Worm (Caenorhabditis elegans) whole organism, young adult: Measurements from ENCODE around the gene nlp-52.
A peak's percentile ranks its signal among the peaks of the same experiment; 100 is the strongest.

Experiments
- B0336.3 ChIP-seq: fragments of 200-800 bp; sonication (Bioruptor generic); IDR thresholded peaks from 2 replicates; pipeline ENCODE4 v1.3.6; 2022; ENCODE audit warnings: missing genetic modification characterization, missing compliant biosample characterization
- F10E7.11 ChIP-seq: sonication (generic microtip); optimal IDR thresholded peaks from 2 replicates; lab custom pipeline; 2017; ENCODE audit warnings: mild to moderate bottlenecking, missing genetic modification characterization, moderate library complexity, missing compliant biosample characterization
- F55B11.4 ChIP-seq: sonication (generic microtip); optimal IDR thresholded peaks from 2 replicates; lab custom pipeline; 2016; ENCODE audit warnings: missing compliant biosample characterization, missing genetic modification characterization, borderline replicate concordance; ENCODE audit not compliant: insufficient read depth
- F57A8.1 ChIP-seq: fragments of 200-800 bp; sonication (Bioruptor generic); optimal IDR thresholded peaks from 2 replicates; lab custom pipeline; 2018; ENCODE audit warnings: mild to moderate bottlenecking, missing genetic modification characterization, moderate library complexity, missing compliant biosample characterization
- K12H6.12 ChIP-seq: fragments of 200-800 bp; sonication (Bioruptor generic); optimal IDR thresholded peaks from 2 replicates; lab custom pipeline; 2018; ENCODE audit warnings: mild to moderate bottlenecking, missing genetic modification characterization, missing compliant biosample characterization
- T07F8.4 ChIP-seq: sonication (generic microtip); optimal IDR thresholded peaks from 2 replicates; lab custom pipeline; 2016; ENCODE audit warnings: mild to moderate bottlenecking, missing genetic modification characterization, moderate library complexity, missing compliant biosample characterization
- T26A5.8 ChIP-seq: sonication (generic microtip); optimal IDR thresholded peaks from 2 replicates; lab custom pipeline; 2016; ENCODE audit warnings: missing genetic modification characterization, missing compliant biosample characterization
- Y53F4B.3 ChIP-seq: fragments of 200-800 bp; sonication (Bioruptor generic); IDR thresholded peaks from 2 replicates; pipeline ENCODE4 v1.3.6; 2022; ENCODE audit warnings: missing genetic modification reagents, missing genetic modification characterization, missing compliant biosample characterization
- Y53G8AR.9 ChIP-seq: fragments of 200-800 bp; sonication (Bioruptor generic); conservative IDR thresholded peaks from 2 replicates; pipeline ENCODE4 v1.3.6; 2022; ENCODE audit warnings: missing genetic modification reagents, missing genetic modification characterization, missing compliant biosample characterization
- athp-1 ChIP-seq: sonication (generic microtip); optimal IDR thresholded peaks from 2 replicates; lab custom pipeline; 2017; ENCODE audit warnings: mild to moderate bottlenecking, missing genetic modification characterization, missing compliant biosample characterization
- attf-5 ChIP-seq: fragments of 200-800 bp; sonication (Bioruptor generic); optimal IDR thresholded peaks from 2 replicates; lab custom pipeline; 2018; ENCODE audit warnings: mild to moderate bottlenecking, missing genetic modification characterization, missing compliant biosample characterization
- bed-2 ChIP-seq: fragments of 200-800 bp; sonication (Bioruptor generic); IDR thresholded peaks from 2 replicates; pipeline ENCODE4 v1.3.6; 2022; ENCODE audit warnings: missing genetic modification reagents, missing genetic modification characterization, missing compliant biosample characterization
- ccch-3 ChIP-seq: fragments of 200-800 bp; sonication (Bioruptor generic); optimal IDR thresholded peaks from 2 replicates; lab custom pipeline; 2018; ENCODE audit warnings: mild to moderate bottlenecking, missing genetic modification characterization, missing compliant biosample characterization
- ceh-27 ChIP-seq: fragments of 200-800 bp; sonication (Bioruptor generic); optimal IDR thresholded peaks from 2 replicates; lab custom pipeline; 2018; ENCODE audit warnings: mild to moderate bottlenecking, missing genetic modification characterization, moderate library complexity, missing compliant biosample characterization
- ceh-40 ChIP-seq: fragments of 200-800 bp; sonication (Bioruptor generic); IDR thresholded peaks from 2 replicates; pipeline ENCODE4 v1.3.6; 2022; ENCODE audit warnings: missing genetic modification characterization, missing compliant biosample characterization
- ceh-79 ChIP-seq: sonication (generic microtip); optimal IDR thresholded peaks from 2 replicates; lab custom pipeline; 2017; ENCODE audit warnings: mild to moderate bottlenecking, missing genetic modification characterization, missing compliant biosample characterization
- ceh-91 ChIP-seq: fragments of 200-800 bp; sonication (Bioruptor generic); IDR thresholded peaks from 2 replicates; pipeline ENCODE4 v1.3.6; 2022; ENCODE audit warnings: missing genetic modification reagents, missing genetic modification characterization, missing compliant biosample characterization
- dpff-1 ChIP-seq: sonication (generic microtip); optimal IDR thresholded peaks from 2 replicates; lab custom pipeline; 2017; ENCODE audit warnings: mild to moderate bottlenecking, missing genetic modification characterization, missing compliant biosample characterization
- dpl-1 ChIP-seq: fragments of 150-350 bp; optimal IDR thresholded peaks from 2 replicates; lab custom pipeline; 2014; ENCODE audit warnings: missing biosample characterization, missing genetic modification reagents, missing genetic modification characterization
- egl-44 ChIP-seq: fragments of 200-800 bp; sonication (Bioruptor generic); IDR thresholded peaks from 2 replicates; pipeline ENCODE4 v1.3.6; 2022; ENCODE audit warnings: missing genetic modification reagents, missing genetic modification characterization, missing compliant biosample characterization
- gei-17 ChIP-seq: fragments of 200-800 bp; sonication (Bioruptor generic); optimal IDR thresholded peaks from 2 replicates; lab custom pipeline; 2018; ENCODE audit warnings: mild to moderate bottlenecking, missing genetic modification characterization, missing compliant biosample characterization
- him-1 ChIP-seq: sonication (generic microtip); optimal IDR thresholded peaks from 2 replicates; lab custom pipeline; 2016; ENCODE audit warnings: missing genotype, missing genetic modification reagents, missing genetic modification characterization, missing compliant biosample characterization
- hlh-26 ChIP-seq: fragments of 200-800 bp; sonication (Bioruptor generic); conservative IDR thresholded peaks from 2 replicates; pipeline ENCODE4 v1.3.6; 2022; ENCODE audit warnings: missing genetic modification reagents, missing genetic modification characterization, missing compliant biosample characterization
- hrde-1 ChIP-seq: sonication (generic microtip); optimal IDR thresholded peaks from 2 replicates; lab custom pipeline; 2016; ENCODE audit warnings: missing genetic modification characterization, mild to moderate bottlenecking, missing compliant biosample characterization, moderate library complexity, missing genotype, missing genetic modification reagents, borderline replicate concordance
- lag-1 ChIP-seq: fragments of 200-800 bp; sonication (Bioruptor generic); IDR thresholded peaks from 2 replicates; pipeline ENCODE4 v1.3.6; 2022; ENCODE audit warnings: missing genetic modification reagents, missing genetic modification characterization, missing compliant biosample characterization
- lin-26 ChIP-seq: fragments of 200-800 bp; sonication (Bioruptor generic); IDR thresholded peaks from 2 replicates; pipeline ENCODE4 v1.3.6; 2022; ENCODE audit warnings: missing genetic modification reagents, missing genetic modification characterization, missing compliant biosample characterization
- lin-54 ChIP-seq: fragments of 200-800 bp; sonication (Bioruptor generic); optimal IDR thresholded peaks from 2 replicates; lab custom pipeline; 2018; ENCODE audit warnings: mild to moderate bottlenecking, missing genetic modification characterization, missing compliant biosample characterization
- lsy-27 ChIP-seq: sonication (generic microtip); optimal IDR thresholded peaks from 2 replicates; lab custom pipeline; 2017; ENCODE audit warnings: missing genetic modification characterization, mild to moderate bottlenecking, missing compliant biosample characterization, antibody characterized with exemption, missing genotype, borderline replicate concordance; ENCODE audit not compliant: insufficient read depth
- mcd-1 ChIP-seq: fragments of 200-800 bp; sonication (Bioruptor generic); IDR thresholded peaks from 2 replicates; pipeline ENCODE4 v1.3.6; 2022; ENCODE audit warnings: missing genetic modification reagents, missing genetic modification characterization, missing compliant biosample characterization
- mes-4 ChIP-seq: sonication (generic microtip); optimal IDR thresholded peaks from 2 replicates; lab custom pipeline; 2016; ENCODE audit warnings: missing genotype, missing genetic modification characterization, missing compliant biosample characterization
- nfyb-1 ChIP-seq: fragments of 200-800 bp; sonication (Bioruptor generic); IDR thresholded peaks from 2 replicates; pipeline ENCODE4 v1.3.6; 2022; ENCODE audit warnings: missing genetic modification reagents, missing genetic modification characterization, missing compliant biosample characterization
- nhr-27 ChIP-seq: fragments of 200-800 bp; sonication (Bioruptor generic); optimal IDR thresholded peaks from 2 replicates; lab custom pipeline; 2018; ENCODE audit warnings: mild to moderate bottlenecking, missing genetic modification characterization, moderate library complexity, missing compliant biosample characterization
- nhr-80 ChIP-seq: sonication (generic microtip); optimal IDR thresholded peaks from 2 replicates; lab custom pipeline; 2016; ENCODE audit warnings: missing genetic modification characterization, missing compliant biosample characterization
- pbrm-1 ChIP-seq: fragments of 200-800 bp; sonication (Bioruptor generic); IDR thresholded peaks from 2 replicates; pipeline ENCODE4 v1.3.6; 2022; ENCODE audit warnings: missing genetic modification reagents, missing genetic modification characterization, missing compliant biosample characterization
- pha-4 ChIP-seq: fragments of 150-350 bp; sonication (generic microtip); optimal IDR thresholded peaks from 2 replicates; lab custom pipeline; 2014; ENCODE audit warnings: missing biosample characterization, missing genetic modification reagents, missing genetic modification characterization
- repo-1 ChIP-seq: sonication (generic microtip); optimal IDR thresholded peaks from 2 replicates; lab custom pipeline; 2017; ENCODE audit warnings: mild to moderate bottlenecking, missing genetic modification characterization, missing compliant biosample characterization
- sdz-38 ChIP-seq: sonication (generic microtip); optimal IDR thresholded peaks from 2 replicates; lab custom pipeline; 2016; ENCODE audit warnings: missing genotype, missing genetic modification characterization, missing compliant biosample characterization
- snpc-1.1 ChIP-seq: sonication (generic microtip); optimal IDR thresholded peaks from 2 replicates; lab custom pipeline; 2017; ENCODE audit warnings: missing genetic modification characterization, mild to moderate bottlenecking, missing compliant biosample characterization, antibody characterized with exemption, moderate library complexity, missing genotype, missing genetic modification reagents; ENCODE audit not compliant: insufficient read depth
- snpc-1.3 ChIP-seq: sonication (generic microtip); optimal IDR thresholded peaks from 2 replicates; lab custom pipeline; 2017; ENCODE audit warnings: missing genetic modification characterization, mild to moderate bottlenecking, missing compliant biosample characterization, antibody characterized with exemption, moderate library complexity, missing genotype, missing genetic modification reagents; ENCODE audit not compliant: insufficient read depth
- snpc-3.4 ChIP-seq: sonication (generic microtip); optimal IDR thresholded peaks from 2 replicates; lab custom pipeline; 2017; ENCODE audit warnings: missing genetic modification characterization, mild to moderate bottlenecking, missing compliant biosample characterization, antibody characterized with exemption, moderate library complexity, missing genotype, missing genetic modification reagents
- snpc-4 ChIP-seq, 5 experiments: fragments of 150-350 bp in 1 of 5; sonication (generic microtip) in 4 of 5; optimal IDR thresholded peaks; 2 replicates each; lab custom pipeline; 2014 to 2018; ENCODE audit warnings: missing genetic modification characterization in 5 of 5, missing biosample characterization in 3 of 5, antibody characterized with exemption in 2 of 5, mild to moderate bottlenecking in 2 of 5, missing compliant biosample characterization in 2 of 5, missing genotype in 2 of 5, moderate library complexity in 2 of 5, missing genetic modification reagents in 1 of 5
- tlf-1 ChIP-seq: fragments of 200-800 bp; sonication (Bioruptor generic); optimal IDR thresholded peaks from 2 replicates; lab custom pipeline; 2018; ENCODE audit warnings: mild to moderate bottlenecking, missing genetic modification characterization, missing compliant biosample characterization
- xnd-1 ChIP-seq: sonication (generic microtip); optimal IDR thresholded peaks from 2 replicates; lab custom pipeline; 2016; ENCODE audit warnings: missing genotype, missing genetic modification reagents, missing genetic modification characterization, missing compliant biosample characterization
- ztf-26 ChIP-seq: sonication (generic microtip); optimal IDR thresholded peaks from 2 replicates; lab custom pipeline; 2017; ENCODE audit warnings: missing genetic modification characterization, missing compliant biosample characterization

The nlp-52 gene

ce11 chrIII:793595-793994 lies 32.0 kb downstream of the nlp-52 start, which contains the start of gene snt-2 (continued):
- no peak for TF ChIP-seq nhr-27 (tag; lab: Kevin White, UChicago)
- no peak for TF ChIP-seq F10E7.11 (tag; lab: Kevin White, UChicago)
- TF ChIP-seq snpc-1.1, result no peak
- no peak for TF ChIP-seq hlh-26 (GFP tag; lab: Robert Waterston, UW)
- no peak for TF ChIP-seq T26A5.8 (tag; lab: Kevin White, UChicago)
- TF ChIP-seq dpff-1, result no peak
- TF ChIP-seq dpl-1 (GFP tag; lab: Kevin White, UChicago), result peak; percentile 20
- no peak for TF ChIP-seq ceh-40 (GFP tag; lab: Robert Waterston, UW)
- TF ChIP-seq Y53F4B.3 (GFP tag; lab: Robert Waterston, UW), result no peak
- TF ChIP-seq bed-2 (GFP tag; lab: Robert Waterston, UW), result no peak
- no peak for TF ChIP-seq egl-44 (GFP tag; lab: Robert Waterston, UW)
- TF ChIP-seq ccch-3 (GFP tag; lab: Kevin White, UChicago), result no peak
- no peak for TF ChIP-seq F57A8.1 (GFP tag; lab: Kevin White, UChicago)
- peak; percentile 80 for TF ChIP-seq mcd-1 (GFP tag; lab: Robert Waterston, UW)
- no peak for TF ChIP-seq F55B11.4 (tag; lab: Kevin White, UChicago)
- TF ChIP-seq gei-17, result no peak
- TF ChIP-seq lag-1, result no peak
- TF ChIP-seq attf-5 (GFP tag; lab: Kevin White, UChicago), result peak; percentile 76
- TF ChIP-seq him-1 (tag; lab: Kevin White, UChicago), result no peak
- TF ChIP-seq sdz-38, result no peak
- peak; percentile 67 for TF ChIP-seq ceh-27 (GFP tag; lab: Kevin White, UChicago)
- TF ChIP-seq nhr-80, result peak; percentile 41
- no peak for TF ChIP-seq lsy-27 (tag; lab: Kevin White, UChicago)
- TF ChIP-seq hrde-1 (tag; lab: Kevin White, UChicago), result no peak
- TF ChIP-seq ztf-26 (tag; lab: Kevin White, UChicago), result no peak
- no peak for TF ChIP-seq snpc-4 (GFP tag; optimal IDR thresholded peaks at IDR 0.05; lab: Kevin White, UChicago)
- TF ChIP-seq snpc-4 (tag; optimal IDR thresholded peaks at IDR 0.05; lab: Kevin White, UChicago), result peak in 1 of 4 experiments; percentile 3
- peak; percentile 23 for TF ChIP-seq xnd-1 (tag; lab: Kevin White, UChicago)
- TF ChIP-seq, all 124 proteins: peak for 37

- TF ChIP-seq K12H6.12 (no peak), mes-4 (tag; lab: Kevin White, UChicago) (no peak), B0336.3 (GFP tag; lab: Robert Waterston, UW) (no peak), lin-26 (GFP tag; lab: Robert Waterston, UW) (no peak), T07F8.4 (tag; lab: Kevin White, UChicago) (no peak)
These were observed 32.4 kb downstream of the nlp-52 start, which contains the start of gene rps-29 for ce11 chrIII:794000-794399. TSS of gene rps-29 (plus strand) at chrIII:794300.

- peak; percentile 30; the same call in 1 of the 2 replicates for TF ChIP-seq pbrm-1 (GFP tag; lab: Robert Waterston, UW)
- peak; percentile 24 for TF ChIP-seq tlf-1 (GFP tag; lab: Kevin White, UChicago)
- TF ChIP-seq repo-1 (tag; lab: Kevin White, UChicago), result no peak
- TF ChIP-seq lin-26 (GFP tag; lab: Robert Waterston, UW), result peak; percentile 56
- no peak for TF ChIP-seq pha-4
- TF ChIP-seq nfyb-1 (GFP tag; lab: Robert Waterston, UW), result 0 out of 2 replicates have a peak, but pooled peaks have one; percentile 57
- peak; percentile 86 for TF ChIP-seq B0336.3 (GFP tag; lab: Robert Waterston, UW)
- 0 out of 2 replicates have a peak, but pooled peaks have one; percentile 8 for TF ChIP-seq ceh-91 (GFP tag; lab: Robert Waterston, UW)
- TF ChIP-seq Y53G8AR.9 (GFP tag; lab: Robert Waterston, UW), result peak; percentile 62
- TF ChIP-seq hrde-1 (tag; lab: Kevin White, UChicago), result peak; percentile 51
- peak; percentile 7 for TF ChIP-seq snpc-1.3
- peak; percentile 52 for TF ChIP-seq lin-54
- peak; percentile 40 for TF ChIP-seq ceh-79 (tag; lab: Kevin White, UChicago)
- peak; percentile 57 for TF ChIP-seq snpc-3.4 (tag; lab: Kevin White, UChicago)
- peak; percentile 4 for TF ChIP-seq athp-1 (tag; lab: Kevin White, UChicago)
These were observed 33.5 kb downstream of the nlp-52 start, which contains the start of gene trpp-11 for ce11 chrIII:794984-795596. TSS of gene trpp-11 (plus strand) at chrIII:795136.
